Fruit fly (Drosophila melanogaster) Kc167 (cell line): Measurements from ENCODE around the gene CG15537.

Experiments
- Sin3A ChIP-seq: fragments of >200 bp; optimal IDR thresholded peaks from 2 replicates; lab custom pipeline; 2018; ENCODE audit warnings: missing external identifiers
- ttk ChIP-seq: sonication (Bioruptor generic); optimal IDR thresholded peaks from 2 replicates; lab custom pipeline; 2017; ENCODE audit warnings: missing external identifiers

DNA sequence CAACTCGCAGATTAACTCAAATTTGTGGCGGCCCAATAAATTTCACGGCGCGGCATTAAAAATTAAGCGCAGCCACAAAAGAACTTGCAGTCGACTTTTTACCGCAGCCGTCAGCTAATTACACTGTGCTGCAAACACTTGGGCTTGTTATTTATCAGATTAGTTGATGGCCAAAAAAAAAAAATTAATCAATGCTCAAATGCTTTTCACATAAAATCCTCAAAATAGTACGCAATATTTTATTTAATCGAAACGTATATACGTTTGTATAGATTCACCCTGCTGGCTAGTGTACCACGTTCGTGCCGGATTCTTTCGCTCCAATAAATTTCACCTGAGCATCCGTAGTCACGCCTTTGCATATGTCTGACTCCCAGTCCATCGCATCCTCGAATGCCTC lies 29.6 kb downstream of the CG15537 start:
- TF ChIP-seq Sin3A (lab: Kevin White, UChicago) (no peak), ttk (lab: Kevin White, UChicago) (no peak)
